Fruit fly (Drosophila melanogaster): ENCODE results near the gene CG12171.

Gene CG12171

dm6 chr3R:5682921-5683748, 49.7 kb downstream of the CG12171 start (continued):
- TF ChIP-seq Sox14 (GFP tag; optimal IDR thresholded peaks at IDR 0.05) (peak; percentile 67), OdsH (GFP tag; optimal IDR thresholded peaks at IDR 0.05) (peak; percentile 70), Blimp-1 (GFP tag; optimal IDR thresholded peaks at IDR 0.05) (no peak), Gug (GFP tag; IDR thresholded peaks at IDR 0.05) (peak; percentile 55), CG11762 (GFP tag; optimal IDR thresholded peaks at IDR 0.05; ENCODE audit: insufficient read depth) (peak; percentile 41), Hr38 (GFP tag; optimal IDR thresholded peaks at IDR 0.05) (no peak), eg (GFP tag; IDR thresholded peaks at IDR 0.05) (peak; percentile 89), lz (GFP tag; optimal IDR thresholded peaks at IDR 0.05) (peak; percentile 34), Lpt (GFP tag; optimal IDR thresholded peaks at IDR 0.05) (peak; percentile 89), dsx (GFP tag; optimal IDR thresholded peaks at IDR 0.05; ENCODE audit: poor library complexity, severe bottlenecking) (no peak), svp (GFP tag) (no peak), ss (GFP tag; optimal IDR thresholded peaks at IDR 0.05) (peak in 1 of 2 experiments; percentile 84), CG10631 (GFP tag; optimal IDR thresholded peaks at IDR 0.05) (peak; percentile 53), Eip75B (GFP tag; optimal IDR thresholded peaks at IDR 0.05) (peak; percentile 53)

All from whole organism, prepupa.